Worm (Caenorhabditis elegans): ENCODE results near the gene F55B12.10.

Gene F55B12.10

ce11 chrV:13880607-13881006 is 41.1 kb downstream of the F55B12.10 start, which contains the start of gene T22G5.3:
T22G5.3 (plus strand) TSS chrV:13880907.
- no peak for TF ChIP-seq ceh-36 (tag; optimal IDR thresholded peaks at IDR 0.05)
- no peak for TF ChIP-seq pes-1 (GFP tag; IDR thresholded peaks at IDR 0.05)
- TF ChIP-seq ama-1 (optimal IDR thresholded peaks at IDR 0.05) = no peak
- TF ChIP-seq hmg-4 (GFP tag; optimal IDR thresholded peaks at IDR 0.05) = no peak
- TF ChIP-seq ets-7 (tag; optimal IDR thresholded peaks at IDR 0.05) = no peak
- no peak for TF ChIP-seq aly-1 (tag; optimal IDR thresholded peaks at IDR 0.05)
- no peak for TF ChIP-seq scrt-1 (GFP tag; IDR thresholded peaks at IDR 0.05)
- TF ChIP-seq tbx-37 (GFP tag; conservative IDR thresholded peaks at IDR 0.05) = no peak
- TF ChIP-seq hmbx-1 (tag; optimal IDR thresholded peaks at IDR 0.05) = no peak
- no peak for TF ChIP-seq tbx-11 (GFP tag; IDR thresholded peaks at IDR 0.05)
- TF ChIP-seq F13C5.2 (tag; optimal IDR thresholded peaks at IDR 0.05) = no peak
- no peak for TF ChIP-seq flt-1 (GFP tag; IDR thresholded peaks at IDR 0.05)
- no peak for TF ChIP-seq ceh-13 (GFP tag; optimal IDR thresholded peaks at IDR 0.05)
- TF ChIP-seq sea-1 (GFP tag; conservative IDR thresholded peaks at IDR 0.05) = no peak
- TF ChIP-seq B0310.2 (tag; optimal IDR thresholded peaks at IDR 0.05) = no peak
- no peak for TF ChIP-seq tra-4 (tag; optimal IDR thresholded peaks at IDR 0.05)
- no peak for TF ChIP-seq hnd-1 (tag; optimal IDR thresholded peaks at IDR 0.05)

ce11 chrV:13887358-13887757 is 47.8 kb downstream of the F55B12.10 start, which contains the start of gene srsx-19:
srsx-19 (plus strand) TSS chrV:13887658.
- TF ChIP-seq hmg-4 (GFP tag; optimal IDR thresholded peaks at IDR 0.05) (no peak), aly-1 (tag; optimal IDR thresholded peaks at IDR 0.05) (no peak), tbx-11 (GFP tag; IDR thresholded peaks at IDR 0.05) (no peak), ets-7 (tag; optimal IDR thresholded peaks at IDR 0.05) (no peak), ceh-36 (tag; optimal IDR thresholded peaks at IDR 0.05) (no peak), tra-4 (tag; optimal IDR thresholded peaks at IDR 0.05) (no peak), pes-1 (GFP tag; IDR thresholded peaks at IDR 0.05) (no peak), flt-1 (GFP tag; IDR thresholded peaks at IDR 0.05) (no peak), B0310.2 (tag; optimal IDR thresholded peaks at IDR 0.05) (no peak), scrt-1 (GFP tag; IDR thresholded peaks at IDR 0.05) (no peak), ama-1 (optimal IDR thresholded peaks at IDR 0.05) (no peak), tbx-37 (GFP tag; conservative IDR thresholded peaks at IDR 0.05) (no peak), F13C5.2 (tag; optimal IDR thresholded peaks at IDR 0.05) (no peak), sea-1 (GFP tag; conservative IDR thresholded peaks at IDR 0.05) (no peak), ceh-13 (GFP tag; optimal IDR thresholded peaks at IDR 0.05) (no peak), hnd-1 (tag; optimal IDR thresholded peaks at IDR 0.05) (no peak), hmbx-1 (tag; optimal IDR thresholded peaks at IDR 0.05) (no peak)

- no peak for TF ChIP-seq B0310.2 (tag; optimal IDR thresholded peaks at IDR 0.05)
- TF ChIP-seq hmg-4 (GFP tag; optimal IDR thresholded peaks at IDR 0.05) = no peak
- no peak for TF ChIP-seq sea-1 (GFP tag; conservative IDR thresholded peaks at IDR 0.05)
- TF ChIP-seq hnd-1 (tag; optimal IDR thresholded peaks at IDR 0.05) = no peak
- no peak for TF ChIP-seq F13C5.2 (tag; optimal IDR thresholded peaks at IDR 0.05)
- TF ChIP-seq ceh-13 (GFP tag; optimal IDR thresholded peaks at IDR 0.05) = no peak
- no peak for TF ChIP-seq ets-7 (tag; optimal IDR thresholded peaks at IDR 0.05)
- no peak for TF ChIP-seq ama-1 (optimal IDR thresholded peaks at IDR 0.05)
- no peak for TF ChIP-seq tra-4 (tag; optimal IDR thresholded peaks at IDR 0.05)
- TF ChIP-seq flt-1 (GFP tag; IDR thresholded peaks at IDR 0.05) = no peak
- TF ChIP-seq aly-1 (tag; optimal IDR thresholded peaks at IDR 0.05) = no peak
- no peak for TF ChIP-seq scrt-1 (GFP tag; IDR thresholded peaks at IDR 0.05)
- no peak for TF ChIP-seq pes-1 (GFP tag; IDR thresholded peaks at IDR 0.05)
- TF ChIP-seq ceh-36 (tag; optimal IDR thresholded peaks at IDR 0.05) = no peak
- TF ChIP-seq hmbx-1 (tag; optimal IDR thresholded peaks at IDR 0.05) = no peak
- TF ChIP-seq tbx-11 (GFP tag; IDR thresholded peaks at IDR 0.05) = no peak
- TF ChIP-seq tbx-37 (GFP tag; conservative IDR thresholded peaks at IDR 0.05) = no peak
Measured at ce11 chrV:13889516-13889915, 50.0 kb downstream of the F55B12.10 start, which contains the start of gene spp-12. spp-12 (plus strand) TSS chrV:13889816.
